Fruit fly (Drosophila melanogaster): Measurements from ENCODE around the gene CG9040.
A peak's percentile ranks its signal among the peaks of the same experiment; 100 is the strongest.

Gene CG9040

dm6 chr3L:13957212-13957668, 30.4 kb upstream of the CG9040 start (continued):
- peak; percentile 47 for TF ChIP-seq CG6654 (GFP tag; optimal IDR thresholded peaks at IDR 0.05)
- peak; percentile 59 for TF ChIP-seq trem (tag; optimal IDR thresholded peaks at IDR 0.05)
- TF ChIP-seq CG4854 (GFP tag; optimal IDR thresholded peaks at IDR 0.05): peak; percentile 4
- TF ChIP-seq Nf-YB (GFP tag; optimal IDR thresholded peaks at IDR 0.05): peak; percentile 61
- no peak for TF ChIP-seq klu (GFP tag; IDR thresholded peaks at IDR 0.05)
- no peak for TF ChIP-seq Stat92E (GFP tag; optimal IDR thresholded peaks at IDR 0.05)
- TF ChIP-seq CHES-1-like (GFP tag; optimal IDR thresholded peaks at IDR 0.05): no peak
- peak; percentile 7 for TF ChIP-seq Hmx (GFP tag; optimal IDR thresholded peaks at IDR 0.05)
- peak; percentile 24; the same call in 1 of the 2 replicates for TF ChIP-seq CG8765 (GFP tag; IDR thresholded peaks at IDR 0.05)
- no peak for TF ChIP-seq CG11398 (GFP tag; optimal IDR thresholded peaks at IDR 0.05)
- peak; percentile 75 for TF ChIP-seq CG16815 (GFP tag; optimal IDR thresholded peaks at IDR 0.05)
- TF ChIP-seq btn (GFP tag; optimal IDR thresholded peaks at IDR 0.05): no peak
- TF ChIP-seq CG4617 (GFP tag; optimal IDR thresholded peaks at IDR 0.05; ENCODE audit: borderline replicate concordance): peak; percentile 10
- no peak for TF ChIP-seq Ets97D (GFP tag; optimal IDR thresholded peaks at IDR 0.05)
- no peak for TF ChIP-seq wek (GFP tag; optimal IDR thresholded peaks at IDR 0.05)
- peak; percentile 67 for TF ChIP-seq Xbp1 (GFP tag; optimal IDR thresholded peaks at IDR 0.05)
- TF ChIP-seq Rx (GFP tag; IDR thresholded peaks at IDR 0.05): 0 out of 2 replicates have a peak, but pooled peaks have one; percentile 15
- no peak for TF ChIP-seq HLH4C (GFP tag; IDR thresholded peaks at IDR 0.05; ENCODE audit: partially characterized antibody)
- TF ChIP-seq CG6689 (GFP tag; IDR thresholded peaks at IDR 0.05): peak; percentile 75
- peak; percentile 15 for TF ChIP-seq CG13296 (GFP tag; optimal IDR thresholded peaks at IDR 0.05)
- TF ChIP-seq Dek (tag; optimal IDR thresholded peaks at IDR 0.05): peak; percentile 42
- no peak for TF ChIP-seq D19B (GFP tag; optimal IDR thresholded peaks at IDR 0.05)
- peak; percentile 44 for TF ChIP-seq zf30C (GFP tag; optimal IDR thresholded peaks at IDR 0.05)
- no peak for TF ChIP-seq CG17612 (GFP tag; IDR thresholded peaks at IDR 0.05)
- TF ChIP-seq dmrt99B (tag; optimal IDR thresholded peaks at IDR 0.05): peak; percentile 84
- TF ChIP-seq fru (optimal IDR thresholded peaks at IDR 0.05): no peak
- no peak for TF ChIP-seq CG17802 (tag; optimal IDR thresholded peaks at IDR 0.05)
- no peak for TF ChIP-seq tup (GFP tag; optimal IDR thresholded peaks at IDR 0.05)
- TF ChIP-seq crol (GFP tag; IDR thresholded peaks at IDR 0.05): no peak

DNA sequence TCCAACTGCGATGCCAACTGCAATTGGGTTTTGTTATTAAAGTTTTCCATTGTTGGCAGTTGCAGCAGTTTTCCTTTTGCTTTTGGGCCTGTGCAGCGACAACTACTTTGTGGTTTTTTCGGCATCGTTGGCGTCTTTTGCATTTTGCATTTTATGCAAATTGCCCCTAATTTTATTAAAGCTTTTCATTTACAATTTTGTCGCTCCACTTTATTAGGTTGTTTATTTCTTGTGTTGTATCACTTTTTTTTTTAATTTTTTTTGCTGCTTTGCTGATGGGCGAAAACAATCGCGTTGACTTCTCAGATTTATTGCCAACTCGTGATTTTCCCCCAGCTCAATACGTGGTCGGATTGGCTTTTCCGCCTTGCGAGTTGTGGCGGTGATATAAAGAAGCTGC, 29.9 kb upstream of the CG9040 start:
- TF ChIP-seq maf-S (GFP tag; optimal IDR thresholded peaks at IDR 0.05) (no peak), gsb (GFP tag; IDR thresholded peaks at IDR 0.05) (no peak), hkb (optimal IDR thresholded peaks at IDR 0.05) (peak; percentile 12), hkb (GFP tag; IDR thresholded peaks at IDR 0.05) (no peak), ssp (GFP tag; IDR thresholded peaks at IDR 0.05) (no peak), CG5953 (GFP tag; IDR thresholded peaks at IDR 0.05) (no peak)

DNA sequence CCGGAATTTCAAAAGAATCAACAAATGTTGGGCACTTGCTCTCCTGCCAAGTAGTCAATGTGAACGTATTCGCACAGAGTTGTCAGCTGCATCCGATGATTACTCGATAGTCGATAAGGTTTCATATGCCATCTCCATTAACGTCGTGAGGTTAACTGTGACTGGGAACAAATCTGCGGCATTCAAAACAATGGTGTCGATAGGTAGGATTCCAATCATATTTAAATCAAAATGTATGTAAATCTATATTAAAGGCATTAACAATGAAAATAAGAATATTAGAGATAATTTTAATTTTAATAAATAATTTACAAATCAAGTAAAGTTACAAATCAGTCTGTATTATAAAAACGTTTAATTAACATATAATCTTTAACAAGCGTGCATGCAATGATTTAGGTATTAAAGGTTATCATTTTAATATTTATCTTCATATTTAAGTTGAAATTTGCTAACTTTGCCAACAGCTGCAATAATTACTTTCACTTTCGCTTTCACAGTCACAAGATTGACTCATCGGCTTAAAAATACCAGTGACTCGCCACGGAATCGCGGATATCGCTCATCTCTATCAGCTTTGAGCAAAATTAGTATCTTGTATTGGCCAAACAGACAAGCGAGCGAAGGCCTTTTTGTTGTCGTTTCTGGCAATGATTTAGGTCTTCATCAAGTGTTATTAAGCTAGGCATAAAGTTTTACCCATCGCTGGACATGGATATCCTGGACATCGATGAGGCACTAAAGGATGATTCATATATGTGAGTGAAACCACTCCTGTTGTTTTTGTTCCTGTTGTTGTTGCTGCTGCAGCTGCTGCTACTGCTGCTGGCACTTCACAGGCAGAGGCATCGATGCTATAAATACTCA, 22.8 kb upstream of the CG9040 start, which contains the start of the genes Meics, Nxf3 and ssp2:
Meics (minus strand) TSS at position 68 of the 867 bp plus-strand sequence.
Nxf3 (plus strand) TSS at position 569 of the 867 bp plus-strand sequence.
ssp2 (plus strand) TSS at position 569 of the 867 bp plus-strand sequence.
- TF ChIP-seq Antp (GFP tag; optimal IDR thresholded peaks at IDR 0.05): peak; percentile 32
- peak; percentile 17 for TF ChIP-seq CHES-1-like (GFP tag; optimal IDR thresholded peaks at IDR 0.05)
- no peak; the same call in 2 of the 4 replicates for TF ChIP-seq Gug (GFP tag; IDR thresholded peaks at IDR 0.05)
- TF ChIP-seq chinmo (GFP tag; IDR thresholded peaks at IDR 0.05; ENCODE audit: partially characterized antibody): 0 out of 4 replicates have a peak, but pooled peaks have one; percentile 2
- TF ChIP-seq Dp (GFP tag; optimal IDR thresholded peaks at IDR 0.05): peak; percentile 40
- peak; percentile 16 for TF ChIP-seq CG13424 (tag; optimal IDR thresholded peaks at IDR 0.05)
- no peak for TF ChIP-seq CG15269 (tag; optimal IDR thresholded peaks at IDR 0.05)
- peak; percentile 16 for TF ChIP-seq CG16863 (GFP tag; optimal IDR thresholded peaks at IDR 0.05)
- TF ChIP-seq Aef1 (GFP tag; IDR thresholded peaks at IDR 0.05): no peak; the same call in 2 of the 3 replicates
- no peak for TF ChIP-seq ham (GFP tag; IDR thresholded peaks at IDR 0.05)
- peak; percentile 29 for TF ChIP-seq CG17829 (tag; optimal IDR thresholded peaks at IDR 0.05)
- no peak for TF ChIP-seq schlank (tag; optimal IDR thresholded peaks at IDR 0.05)
- TF ChIP-seq Tbp (GFP tag; optimal IDR thresholded peaks at IDR 0.05): no peak
- no peak for TF ChIP-seq CG30431 (GFP tag; optimal IDR thresholded peaks at IDR 0.05)
- no peak for TF ChIP-seq psq (GFP tag; optimal IDR thresholded peaks at IDR 0.05)
